Fruit fly (Drosophila melanogaster) whole organism: ENCODE data around the gene CG11168.

Experiments
- CG8478 ChIP-seq: fragments of >200 bp; optimal IDR thresholded peaks from 2 replicates; lab custom pipeline; 2018; ENCODE audit warnings: inconsistent platforms
- Dll ChIP-seq: fragments of >200 bp; optimal IDR thresholded peaks from 2 replicates; lab custom pipeline; 2017
- EcR ChIP-seq, 2 experiments: fragments of >200 bp; optimal IDR thresholded peaks; 2 replicates each; lab custom pipeline; 2017; ENCODE audit warnings: missing biosample characterization in 2 of 2, missing genetic modification characterization in 2 of 2, missing genetic modification reagents in 2 of 2
- pan ChIP-seq: fragments of >200 bp; optimal IDR thresholded peaks from 2 replicates; lab custom pipeline; 2017
- psq ChIP-seq: fragments of >200 bp; optimal IDR thresholded peaks from 2 replicates; lab custom pipeline; 2017
- usp ChIP-seq: fragments of >200 bp; optimal IDR thresholded peaks from 2 replicates; lab custom pipeline; 2017; ENCODE audit warnings: missing biosample characterization, missing genetic modification characterization, mixed read lengths

DNA sequence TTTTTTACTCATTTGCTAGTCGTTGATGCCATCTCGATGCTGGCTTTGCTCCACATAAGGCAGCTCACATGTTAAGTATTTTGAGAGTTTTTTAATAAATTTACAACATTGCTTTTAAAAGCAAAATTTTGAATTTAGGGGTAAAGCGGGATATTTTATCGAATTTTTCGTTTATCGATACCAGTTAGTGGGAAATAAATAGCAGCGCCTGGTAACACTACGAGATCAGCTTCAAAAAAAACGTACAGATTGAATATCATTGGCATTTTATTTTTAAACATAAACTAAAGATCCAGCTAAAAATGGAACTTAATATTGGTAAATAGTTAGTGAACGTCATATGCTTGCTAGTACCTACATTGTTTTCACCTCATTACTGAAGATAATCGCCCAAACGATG, 4.4 kb downstream of the CG11168 start, which contains the start of gene Mink:
- TF ChIP-seq EcR (GFP tag; optimal IDR thresholded peaks at IDR 0.05; lab: Kevin White, UChicago) (no peak), usp (no peak), psq (lab: Kevin White, UChicago) (no peak), Dll (lab: Kevin White, UChicago) (no peak), pan (no peak), CG8478 (lab: Kevin White, UChicago) (no peak)
